Fruit fly (Drosophila melanogaster): ENCODE data around the gene S.

The S gene

DNA sequence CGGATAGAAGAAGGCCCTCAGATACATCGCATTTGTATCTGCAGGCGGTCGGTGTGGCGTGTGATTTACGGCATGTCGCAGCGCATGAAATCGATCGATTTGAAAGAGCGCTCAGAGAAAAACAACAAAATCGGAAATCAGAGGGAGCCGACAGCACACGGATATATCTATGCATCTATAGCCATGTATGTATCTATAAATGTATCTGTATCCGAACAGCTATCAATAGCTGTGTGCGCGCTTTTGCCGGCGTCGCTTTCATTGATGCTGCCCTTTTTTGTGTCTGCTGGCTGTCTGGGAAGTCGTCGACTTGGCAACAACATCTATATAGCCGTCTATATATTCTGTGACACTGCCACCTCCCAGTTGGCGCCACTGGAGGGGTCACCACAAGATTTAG, 13.1 kb downstream of the S start (continued):
- no peak for TF ChIP-seq CG11696 (GFP tag; IDR thresholded peaks at IDR 0.05)
- no peak for TF ChIP-seq CG6654 (GFP tag; optimal IDR thresholded peaks at IDR 0.05)
- TF ChIP-seq H2.0 (GFP tag; IDR thresholded peaks at IDR 0.05) = no peak
- TF ChIP-seq CG11093 (GFP tag; IDR thresholded peaks at IDR 0.05) = no peak
- TF ChIP-seq CG1832 (GFP tag; optimal IDR thresholded peaks at IDR 0.05) = no peak
- peak; percentile 62 for TF ChIP-seq onecut (GFP tag; IDR thresholded peaks at IDR 0.05)
- peak; percentile 71 for TF ChIP-seq Med (GFP tag)
- TF ChIP-seq ind (GFP tag; optimal IDR thresholded peaks at IDR 0.05) = no peak
- no peak for TF ChIP-seq pho (GFP tag; optimal IDR thresholded peaks at IDR 0.05)
- TF ChIP-seq CG18764 (GFP tag; optimal IDR thresholded peaks at IDR 0.05) = no peak
- no peak for TF ChIP-seq dysf (GFP tag; IDR thresholded peaks at IDR 0.05)
- no peak for TF ChIP-seq ro (GFP tag; IDR thresholded peaks at IDR 0.05)
- TF ChIP-seq CG18476 (GFP tag; optimal IDR thresholded peaks at IDR 0.05) = no peak
- no peak for TF ChIP-seq CG12104 (GFP tag; optimal IDR thresholded peaks at IDR 0.05)
- no peak for TF ChIP-seq CG12155 (GFP tag; optimal IDR thresholded peaks at IDR 0.05)
- no peak for TF ChIP-seq CG10147 (GFP tag; optimal IDR thresholded peaks at IDR 0.05)
- no peak for TF ChIP-seq CG15269 (tag; optimal IDR thresholded peaks at IDR 0.05)
- TF ChIP-seq phol (tag; optimal IDR thresholded peaks at IDR 0.05) = no peak
- TF ChIP-seq tin (GFP tag; optimal IDR thresholded peaks at IDR 0.05) = no peak
- no peak for TF ChIP-seq gro (GFP tag; optimal IDR thresholded peaks at IDR 0.05)
- TF ChIP-seq CG3726 (GFP tag; IDR thresholded peaks at IDR 0.05) = no peak
- TF ChIP-seq CG11695 (GFP tag; IDR thresholded peaks at IDR 0.05) = no peak
- no peak for TF ChIP-seq Bteb2 (GFP tag; optimal IDR thresholded peaks at IDR 0.05)
- no peak for TF ChIP-seq CG17186 (GFP tag; optimal IDR thresholded peaks at IDR 0.05)
- TF ChIP-seq Hr78 (GFP tag; optimal IDR thresholded peaks at IDR 0.05) = peak in 1 of 2 experiments; percentile 52
- no peak for TF ChIP-seq MBD-R2 (GFP tag; IDR thresholded peaks at IDR 0.05)
- TF ChIP-seq B-H1 (GFP tag; IDR thresholded peaks at IDR 0.05) = no peak
- TF ChIP-seq CG4617 (GFP tag; optimal IDR thresholded peaks at IDR 0.05; ENCODE audit: borderline replicate concordance) = no peak
- TF ChIP-seq CG30020 (tag; optimal IDR thresholded peaks at IDR 0.05) = no peak
- TF ChIP-seq CG5953 (GFP tag; IDR thresholded peaks at IDR 0.05) = no peak
- TF ChIP-seq Taf1 (GFP tag; IDR thresholded peaks at IDR 0.05) = no peak
- no peak for TF ChIP-seq grau (tag; optimal IDR thresholded peaks at IDR 0.05)
- peak; percentile 49 for TF ChIP-seq cg (GFP tag; optimal IDR thresholded peaks at IDR 0.05)
- no peak for TF ChIP-seq Sox100B (GFP tag; optimal IDR thresholded peaks at IDR 0.05)

DNA sequence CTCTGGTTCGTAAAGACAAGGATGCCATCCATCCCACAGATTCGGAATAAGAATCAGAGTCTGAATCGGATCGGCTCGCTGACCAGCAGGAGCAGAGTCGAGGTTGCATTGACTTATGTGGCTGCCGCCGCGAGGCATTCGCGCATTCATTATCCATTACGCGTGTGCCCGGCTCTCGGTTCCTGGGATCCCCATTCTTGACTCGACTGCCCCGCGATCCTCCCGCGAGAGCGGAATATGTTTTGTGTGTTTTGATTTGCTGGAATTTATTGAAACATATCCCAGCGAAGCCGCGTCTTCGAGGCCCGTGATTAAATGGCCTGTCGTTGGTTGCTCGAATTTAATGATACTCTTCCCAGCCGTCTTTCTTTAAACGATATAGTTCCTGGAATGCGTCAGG, 13.9 kb downstream of the S start:
- no peak for TF ChIP-seq CoRest (tag; optimal IDR thresholded peaks at IDR 0.05)
- no peak for TF ChIP-seq Dad (GFP tag; optimal IDR thresholded peaks at IDR 0.05)
- TF ChIP-seq ara (GFP tag; IDR thresholded peaks at IDR 0.05) = 0 out of 2 replicates have a peak, but pooled peaks have one; percentile 6
- no peak for TF ChIP-seq nom (GFP tag; optimal IDR thresholded peaks at IDR 0.05)
- no peak for TF ChIP-seq dm (GFP tag; optimal IDR thresholded peaks at IDR 0.05)
